Worm (Caenorhabditis elegans) whole organism, L2 larva: ENCODE data around the gene gei-4.

Source experiments
- aly-2 ChIP-seq: fragments of 150-350 bp; optimal IDR thresholded peaks from 2 replicates; lab custom pipeline; 2014; ENCODE audit warnings: missing biosample characterization, missing genetic modification characterization
- lsy-2 ChIP-seq, 2 experiments: fragments of 150-350 bp in 1 of 2; sonication (generic microtip) in 1 of 2; optimal IDR thresholded peaks; 2 replicates each; lab custom pipeline; 2014 to 2017; ENCODE audit warnings: missing biosample characterization in 2 of 2, missing genetic modification characterization in 2 of 2
- mab-5 ChIP-seq: fragments of 150-350 bp; optimal IDR thresholded peaks from 2 replicates; lab custom pipeline; 2014; ENCODE audit warnings: missing biosample characterization, missing genetic modification characterization
- mdl-1 ChIP-seq, 2 experiments: fragments of 150-350 bp in 1 of 2; sonication (generic microtip) in 1 of 2; optimal IDR thresholded peaks; 2 replicates each; lab custom pipeline; 2017; ENCODE audit warnings: missing biosample characterization in 2 of 2, missing genetic modification characterization in 2 of 2
- nhr-11 ChIP-seq: fragments of 150-350 bp; optimal IDR thresholded peaks from 2 replicates; lab custom pipeline; 2014; ENCODE audit warnings: missing biosample characterization, missing genetic modification characterization
- nhr-12 ChIP-seq: fragments of 150-350 bp; optimal IDR thresholded peaks from 2 replicates; lab custom pipeline; 2014; ENCODE audit warnings: missing biosample characterization, missing genetic modification characterization
- ztf-11 ChIP-seq: sonication (generic microtip); optimal IDR thresholded peaks from 2 replicates; lab custom pipeline; 2017; ENCODE audit warnings: missing biosample characterization, missing genetic modification characterization

DNA sequence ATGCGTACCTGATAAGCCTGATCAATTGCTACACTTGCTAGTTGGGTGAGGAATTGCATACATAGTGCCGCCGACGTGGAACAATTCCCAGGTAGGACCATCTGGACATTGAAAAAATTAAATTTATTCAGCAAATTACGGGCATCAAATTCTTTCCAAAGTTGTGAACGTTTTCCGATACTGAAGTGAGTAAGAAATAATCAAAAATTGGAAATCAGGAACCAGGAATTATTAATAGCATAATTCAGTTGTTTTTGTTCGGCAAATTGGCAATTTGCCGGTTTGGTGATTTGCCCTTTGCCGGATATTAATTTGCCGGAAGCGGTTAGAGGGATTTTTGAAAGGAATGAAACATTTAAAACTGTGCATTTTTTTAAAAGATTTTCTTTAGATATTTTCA is 26.6 kb upstream of the gei-4 start, which contains the start of gene gsto-3:
- no peak for TF ChIP-seq nhr-11 (tag; lab: Kevin White, UChicago)
- no peak for TF ChIP-seq nhr-12 (tag; lab: Kevin White, UChicago)
- no peak for TF ChIP-seq ztf-11
- TF ChIP-seq aly-2 (tag; lab: Kevin White, UChicago): no peak
- no peak for TF ChIP-seq mdl-1 (tag; optimal IDR thresholded peaks at IDR 0.05; lab: Kevin White, UChicago)
- no peak for TF ChIP-seq lsy-2 (tag; optimal IDR thresholded peaks at IDR 0.05; lab: Kevin White, UChicago)
- TF ChIP-seq mab-5 (tag; lab: Kevin White, UChicago): no peak
